Worm (Caenorhabditis elegans): Measurements from ENCODE around the gene R07E4.5.

Gene R07E4.5

DNA sequence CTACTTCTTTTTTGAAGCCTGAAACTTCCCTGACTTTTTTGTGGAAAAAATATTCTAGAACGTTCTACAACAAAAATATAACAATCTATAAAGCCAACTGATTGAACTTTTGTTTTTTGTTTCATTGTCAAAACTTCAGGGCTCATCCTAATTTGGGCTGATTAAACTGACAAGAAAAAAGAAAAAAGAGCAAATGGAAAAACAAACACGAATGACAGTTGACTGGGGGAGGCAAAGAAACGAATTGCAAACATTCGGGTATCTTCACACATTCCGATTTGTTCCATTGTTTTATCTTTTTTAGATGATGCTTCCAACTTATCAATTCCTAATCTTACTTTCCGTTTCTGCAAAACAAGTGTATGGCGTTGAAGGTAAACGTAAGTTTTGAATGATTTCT, 17.5 kb downstream of the R07E4.5 start, which contains the start of gene C46F4.3:
TSS of gene C46F4.3 (plus strand) at position 301 of the 400 bp plus-strand sequence.
- TF ChIP-seq tag-97 (GFP tag; IDR thresholded peaks at IDR 0.05) (no peak), nhr-111 (GFP tag; optimal IDR thresholded peaks at IDR 0.05) (no peak), nhr-28 (tag; optimal IDR thresholded peaks at IDR 0.05) (no peak), mxl-3 (GFP tag; optimal IDR thresholded peaks at IDR 0.05) (no peak), ceh-32 (tag; optimal IDR thresholded peaks at IDR 0.05; ENCODE audit: poor library complexity) (no peak), mxl-2 (GFP tag; conservative IDR thresholded peaks at IDR 0.05) (no peak), sdz-12 (GFP tag; optimal IDR thresholded peaks at IDR 0.05) (no peak), zip-11 (GFP tag; IDR thresholded peaks at IDR 0.05) (no peak), nhr-42 (GFP tag; IDR thresholded peaks at IDR 0.05) (no peak), aly-2 (tag; optimal IDR thresholded peaks at IDR 0.05) (no peak), snpc-4 (tag; optimal IDR thresholded peaks at IDR 0.05) (no peak), F49E8.2 (tag; optimal IDR thresholded peaks at IDR 0.05; ENCODE audit: borderline replicate concordance) (no peak), ces-1 (GFP tag; optimal IDR thresholded peaks at IDR 0.05) (no peak), mes-2 (tag; optimal IDR thresholded peaks at IDR 0.05; ENCODE audit: poor library complexity, severe bottlenecking) (no peak), hlh-30 (tag; optimal IDR thresholded peaks at IDR 0.05; ENCODE audit: insufficient read depth) (no peak), D1046.2 (GFP tag; IDR thresholded peaks at IDR 0.05) (no peak)

- TF ChIP-seq unc-62 (GFP tag; optimal IDR thresholded peaks at IDR 0.05 in 1 of 2) (peak in 1 of 2 experiments; percentile 69), unc-62 (tag; optimal IDR thresholded peaks at IDR 0.05) (no peak), zfp-3 (GFP tag; conservative IDR thresholded peaks at IDR 0.05) (no peak)
Observed at ce11 chrX:5932923-5933322, 20.1 kb downstream of the R07E4.5 start.

- no peak for TF ChIP-seq hlh-11 (tag; optimal IDR thresholded peaks at IDR 0.05)
- no peak for TF ChIP-seq madf-9 (GFP tag; conservative IDR thresholded peaks at IDR 0.05)
- peak; percentile 36 for TF ChIP-seq aha-1 (tag)
Observed at ce11 chrX:5930822-5931221, 22.2 kb downstream of the R07E4.5 start, which contains the start of gene egl-6. TSS of gene egl-6 (plus strand) at chrX:5931122.

DNA sequence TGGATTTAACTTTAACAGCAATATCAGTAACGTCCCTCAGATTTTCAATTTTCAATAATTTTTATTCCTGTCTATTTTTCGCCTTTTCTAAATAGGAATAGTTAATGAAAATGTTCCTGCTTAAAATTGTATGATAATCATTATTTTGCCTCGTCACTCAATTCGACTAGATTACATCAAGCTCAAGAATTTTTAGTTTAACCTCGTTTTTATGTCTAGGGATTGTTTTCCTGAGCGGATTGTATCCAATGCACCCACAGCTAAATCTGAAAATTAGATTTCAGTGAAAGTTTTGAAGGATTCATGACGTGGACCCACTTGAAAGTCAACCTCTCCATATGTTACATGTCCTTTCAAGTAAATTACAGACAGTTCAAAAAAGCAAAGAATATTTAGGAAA, 29.3 kb downstream of the R07E4.5 start:
- no peak for TF ChIP-seq F49E8.2 (tag; optimal IDR thresholded peaks at IDR 0.05; ENCODE audit: borderline replicate concordance)
- peak; percentile 91 for TF ChIP-seq aha-1 (tag)

DNA sequence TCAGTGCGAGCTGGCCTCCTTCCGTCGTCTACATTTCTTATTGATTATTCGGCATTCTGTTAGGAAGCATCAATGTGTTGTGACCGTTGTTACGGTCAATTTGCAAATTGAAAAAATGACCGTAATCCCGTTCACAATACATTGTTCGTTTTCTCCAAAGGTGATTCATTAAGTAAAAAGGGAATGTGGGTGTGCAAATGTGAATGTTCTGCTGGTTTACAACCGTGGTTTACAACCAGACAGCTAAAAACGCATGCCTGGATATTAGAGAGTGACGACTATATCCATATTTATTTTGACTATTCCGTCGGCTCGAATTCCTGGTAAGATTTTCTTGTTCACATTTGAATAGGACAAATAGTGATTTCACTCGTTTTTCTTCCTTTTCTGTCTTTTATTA, 33.9 kb downstream of the R07E4.5 start, which contains the start of gene capa-1:
TSS of gene capa-1 (plus strand) at position 301 of the 400 bp plus-strand sequence.
- TF ChIP-seq spr-3 (GFP tag; optimal IDR thresholded peaks at IDR 0.05) (no peak), dve-1 (tag; optimal IDR thresholded peaks at IDR 0.05; ENCODE audit: insufficient read depth) (no peak), nhr-6 (tag; optimal IDR thresholded peaks at IDR 0.05) (no peak), egl-27 (tag; optimal IDR thresholded peaks at IDR 0.05) (no peak), mes-2 (tag; optimal IDR thresholded peaks at IDR 0.05; ENCODE audit: poor library complexity, severe bottlenecking) (no peak), zfp-2 (tag; optimal IDR thresholded peaks at IDR 0.05) (no peak), unc-130 (GFP tag; optimal IDR thresholded peaks at IDR 0.05) (no peak), snpc-4 (tag; optimal IDR thresholded peaks at IDR 0.05) (no peak), nhr-102 (tag; optimal IDR thresholded peaks at IDR 0.05) (no peak), php-3 (GFP tag; IDR thresholded peaks at IDR 0.05) (no peak), sdz-12 (GFP tag; optimal IDR thresholded peaks at IDR 0.05) (no peak), aha-1 (tag) (no peak)

DNA sequence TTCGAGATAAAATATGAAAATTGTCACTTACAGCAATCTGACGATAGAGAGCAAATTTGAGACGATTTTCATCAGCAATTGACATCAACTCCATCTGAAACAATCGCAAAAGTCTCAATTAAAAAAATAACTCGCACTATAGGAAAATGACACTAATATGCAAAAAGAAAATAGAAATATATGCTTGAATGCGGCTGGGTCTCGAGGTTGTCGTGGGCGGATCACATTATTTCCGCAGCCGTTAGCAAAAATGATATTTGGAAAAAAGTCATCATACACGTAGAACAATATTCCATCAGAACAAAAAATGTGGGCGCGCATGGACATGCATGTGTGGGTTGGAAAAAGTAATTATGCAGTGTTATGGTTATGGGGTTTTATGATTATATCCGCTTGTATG, 35.7 kb downstream of the R07E4.5 start, which contains the start of gene Y23B4A.1:
TSS of gene Y23B4A.1 (minus strand) at position 101 of the 400 bp plus-strand sequence.
- TF ChIP-seq R02D3.7 (tag; optimal IDR thresholded peaks at IDR 0.05) (no peak), php-3 (GFP tag; IDR thresholded peaks at IDR 0.05) (no peak), ceh-62 (tag; optimal IDR thresholded peaks at IDR 0.05) (no peak), lim-7 (GFP tag; IDR thresholded peaks at IDR 0.05) (no peak), nhr-6 (tag; optimal IDR thresholded peaks at IDR 0.05) (no peak), zfp-2 (tag; optimal IDR thresholded peaks at IDR 0.05) (no peak), nhr-237 (tag; optimal IDR thresholded peaks at IDR 0.05) (no peak), spr-1 (tag; optimal IDR thresholded peaks at IDR 0.05) (no peak)

Data from whole organism, L4 larva.